Fruit fly (Drosophila melanogaster): ENCODE data around the gene CG8132.

CG8132 gene

dm6 chr3R:9428988-9429387, 27.7 kb downstream of the CG8132 start (continued):
- no peak for TF ChIP-seq salr (GFP tag; optimal IDR thresholded peaks at IDR 0.05)
- peak; percentile 90 for TF ChIP-seq Eip93F (GFP tag; optimal IDR thresholded peaks at IDR 0.05)
- TF ChIP-seq svp (GFP tag): peak; percentile 89
- TF ChIP-seq Eip78C (GFP tag): peak; percentile 70
- TF ChIP-seq esn (GFP tag; optimal IDR thresholded peaks at IDR 0.05): peak; percentile 66
- peak; percentile 39 for TF ChIP-seq achi (GFP tag; optimal IDR thresholded peaks at IDR 0.05)
- no peak for TF ChIP-seq CG8632 (GFP tag; optimal IDR thresholded peaks at IDR 0.05)
- TF ChIP-seq CG8119 (GFP tag; IDR thresholded peaks at IDR 0.05): no peak
- TF ChIP-seq CG6792 (GFP tag; optimal IDR thresholded peaks at IDR 0.05): peak; percentile 39
- peak; percentile 60 for TF ChIP-seq cyc (GFP tag; optimal IDR thresholded peaks at IDR 0.05)
- TF ChIP-seq net (GFP tag; optimal IDR thresholded peaks at IDR 0.05): no peak
- no peak for TF ChIP-seq CG10669 (GFP tag; optimal IDR thresholded peaks at IDR 0.05)
- TF ChIP-seq CG15336 (GFP tag; IDR thresholded peaks at IDR 0.05): no peak
- TF ChIP-seq OdsH (GFP tag; optimal IDR thresholded peaks at IDR 0.05): peak; percentile 7
- no peak for TF ChIP-seq Eip75B (GFP tag; optimal IDR thresholded peaks at IDR 0.05)
- peak; percentile 60 for TF ChIP-seq CG31627 (GFP tag; optimal IDR thresholded peaks at IDR 0.05)
- TF ChIP-seq CG11294 (GFP tag; IDR thresholded peaks at IDR 0.05): no peak

DNA sequence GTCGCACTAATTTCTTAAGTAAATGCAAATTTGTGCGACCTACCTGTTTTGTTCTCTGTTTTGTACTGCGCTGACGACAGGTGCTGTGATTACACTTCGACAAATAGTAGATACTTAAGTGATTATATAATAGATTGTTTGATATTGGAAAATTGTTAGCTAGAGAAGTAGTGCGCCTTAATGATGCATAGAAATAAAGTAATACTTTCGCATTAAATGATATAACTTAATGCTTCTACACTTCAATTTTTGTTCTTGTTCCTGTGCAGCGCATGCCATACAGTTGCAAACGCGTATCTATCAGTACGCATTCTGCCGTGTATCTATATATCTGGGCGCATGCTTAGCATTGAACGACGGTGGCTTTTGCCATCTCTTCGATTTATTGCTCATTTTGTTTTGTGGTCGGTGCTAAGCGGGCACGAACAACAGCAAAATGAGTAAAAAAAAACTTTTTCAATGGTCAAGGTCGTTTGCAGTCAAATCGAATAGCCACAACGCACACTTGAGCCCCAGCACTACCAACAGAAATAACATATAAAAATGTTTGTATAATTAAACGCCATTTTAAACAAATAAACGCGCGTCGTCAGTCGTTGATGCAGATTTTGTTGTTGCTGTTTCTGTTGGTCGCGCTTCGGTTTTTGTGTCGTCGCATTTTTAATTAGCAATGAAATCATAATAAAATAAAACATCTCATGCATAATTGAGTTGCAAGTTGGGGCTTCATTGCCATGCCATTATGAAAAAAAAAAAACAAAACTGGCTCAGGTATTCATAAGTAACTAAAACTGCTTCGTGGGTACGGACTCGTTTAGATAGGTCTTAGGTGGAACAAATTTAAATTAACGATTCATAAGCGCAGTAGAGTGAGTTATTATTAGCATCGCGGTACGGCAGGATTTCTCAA, 29.3 kb downstream of the CG8132 start:
- TF ChIP-seq CG6163 (GFP tag; IDR thresholded peaks at IDR 0.05) (0 out of 3 replicates have a peak, but pooled peaks have one; percentile 10), CG6276 (GFP tag; optimal IDR thresholded peaks at IDR 0.05) (peak; percentile 26), Lpt (GFP tag; optimal IDR thresholded peaks at IDR 0.05) (peak; percentile 17), Sox14 (GFP tag; optimal IDR thresholded peaks at IDR 0.05) (peak; percentile 10), CG32006 (GFP tag; optimal IDR thresholded peaks at IDR 0.05) (peak; percentile 53), pdm3 (GFP tag; optimal IDR thresholded peaks at IDR 0.05) (peak; percentile 2), Ets96B (tag; optimal IDR thresholded peaks at IDR 0.05) (peak; percentile 7), CG10631 (GFP tag; optimal IDR thresholded peaks at IDR 0.05) (peak; percentile 7), Hr4 (GFP tag; optimal IDR thresholded peaks at IDR 0.05) (peak; percentile 50), CG15336 (GFP tag; IDR thresholded peaks at IDR 0.05) (peak; percentile 56), Gug (GFP tag; IDR thresholded peaks at IDR 0.05) (peak; percentile 26; the same call in 1 of the 2 replicates), acj6 (GFP tag; optimal IDR thresholded peaks at IDR 0.05) (no peak), CG8119 (GFP tag; IDR thresholded peaks at IDR 0.05) (peak; percentile 45; the same call in 1 of the 3 replicates), ss (GFP tag; optimal IDR thresholded peaks at IDR 0.05) (no peak), dsx (GFP tag; optimal IDR thresholded peaks at IDR 0.05; ENCODE audit: poor library complexity, severe bottlenecking) (no peak), eg (GFP tag; IDR thresholded peaks at IDR 0.05) (0 out of 3 replicates have a peak, but pooled peaks have one; percentile 50), achi (GFP tag; optimal IDR thresholded peaks at IDR 0.05) (peak; percentile 33), CG16779 (tag; optimal IDR thresholded peaks at IDR 0.05) (no peak), esn (GFP tag; optimal IDR thresholded peaks at IDR 0.05) (no peak), CG3919 (GFP tag; optimal IDR thresholded peaks at IDR 0.05) (peak; percentile 24), fkh (GFP tag; optimal IDR thresholded peaks at IDR 0.05) (peak; percentile 10), svp (GFP tag) (no peak), Eip78C (GFP tag) (peak; percentile 37), CG31627 (GFP tag; optimal IDR thresholded peaks at IDR 0.05) (no peak), net (GFP tag; optimal IDR thresholded peaks at IDR 0.05) (peak; percentile 32), OdsH (GFP tag; optimal IDR thresholded peaks at IDR 0.05) (peak; percentile 27)

dm6 chr3R:9433270-9433669, 32.0 kb downstream of the CG8132 start:
- no peak for TF ChIP-seq CG32006 (GFP tag; optimal IDR thresholded peaks at IDR 0.05)
- TF ChIP-seq Eip78C (GFP tag): peak; percentile 27
- TF ChIP-seq CG1621 (tag; optimal IDR thresholded peaks at IDR 0.05): no peak
- TF ChIP-seq Hr4 (GFP tag; optimal IDR thresholded peaks at IDR 0.05): no peak
- TF ChIP-seq CG8319 (GFP tag; optimal IDR thresholded peaks at IDR 0.05): no peak
- no peak for TF ChIP-seq acj6 (GFP tag; optimal IDR thresholded peaks at IDR 0.05)
- no peak for TF ChIP-seq CG6276 (GFP tag; optimal IDR thresholded peaks at IDR 0.05)
